Worm (Caenorhabditis elegans) whole organism, L1 larva: ENCODE data around the gene pho-1.

ENCODE experiments used
- C04F5.9 ChIP-seq: sonication (generic microtip); optimal IDR thresholded peaks from 2 replicates; lab custom pipeline; 2016; ENCODE audit warnings: missing genetic modification characterization, missing compliant biosample characterization
- C16A3.4 ChIP-seq: fragments of 150-350 bp; optimal IDR thresholded peaks from 2 replicates; lab custom pipeline; 2014; ENCODE audit warnings: missing biosample characterization, missing genetic modification characterization
- C34B4.2 ChIP-seq: sonication (generic microtip); optimal IDR thresholded peaks from 2 replicates; lab custom pipeline; 2017; ENCODE audit warnings: mild to moderate bottlenecking, missing genetic modification characterization, missing compliant biosample characterization
- aha-1 ChIP-seq: fragments of 150-350 bp; optimal IDR thresholded peaks from 2 replicates; lab custom pipeline; 2014; ENCODE audit warnings: missing biosample characterization, missing genetic modification characterization
- alr-1 ChIP-seq: fragments of 200-800 bp; sonication (Bioruptor generic); optimal IDR thresholded peaks from 2 replicates; lab custom pipeline; 2018; ENCODE audit warnings: borderline replicate concordance, mild to moderate bottlenecking, missing genetic modification characterization, missing compliant biosample characterization
- aly-2 ChIP-seq: fragments of 150-350 bp; optimal IDR thresholded peaks from 2 replicates; lab custom pipeline; 2014; ENCODE audit warnings: missing biosample characterization, missing genetic modification characterization
- ama-1 ChIP-seq: fragments of 150-350 bp; optimal IDR thresholded peaks from 2 replicates; lab custom pipeline; 2014
- ceh-82 ChIP-seq, 3 experiments: fragments of 150-350 bp in 1 of 3; sonication (generic microtip) in 2 of 3; optimal IDR thresholded peaks; 2 replicates each; lab custom pipeline; 2014 to 2017; ENCODE audit warnings: missing biosample characterization in 3 of 3, missing genetic modification characterization in 3 of 3
- ceh-88 ChIP-seq: fragments of 200-800 bp; sonication (Bioruptor generic); IDR thresholded peaks from 2 replicates; pipeline ENCODE4 v1.3.6; 2022; ENCODE audit warnings: missing genetic modification characterization, missing compliant biosample characterization
- dpl-1 ChIP-seq, 3 experiments: fragments of 150-350 bp in 2 of 3; sonication (generic microtip) in 1 of 3; optimal IDR thresholded peaks; 2 replicates each; lab custom pipeline; 2014 to 2017; ENCODE audit warnings: missing biosample characterization in 3 of 3, missing genetic modification characterization in 3 of 3, missing genetic modification reagents in 3 of 3
- dsc-1 ChIP-seq: sonication (generic microtip); optimal IDR thresholded peaks from 2 replicates; lab custom pipeline; 2016; ENCODE audit warnings: mild to moderate bottlenecking, missing genetic modification characterization, missing compliant biosample characterization
- efl-1 ChIP-seq, 4 experiments: fragments of 150-350 bp; optimal IDR thresholded peaks in 3 of 4; peaks in 1 of 4; 1 replicate in 1 of 4; 2 replicates in 3 of 4; lab custom pipeline; 2014; ENCODE audit warnings: missing biosample characterization in 2 of 4, missing genetic modification characterization in 2 of 4, missing genetic modification reagents in 2 of 4
- elt-2 ChIP-seq: sonication (generic microtip); optimal IDR thresholded peaks from 2 replicates; lab custom pipeline; 2016; ENCODE audit warnings: missing genetic modification characterization, mild to moderate bottlenecking, inconsistent platforms, missing compliant biosample characterization, missing genetic modification reagents
- elt-3 ChIP-seq, 6 experiments: fragments of 150-350 bp in 1 of 6; sonication (generic microtip); optimal IDR thresholded peaks; 2 replicates each; lab custom pipeline; 2017 to 2018; ENCODE audit warnings: missing biosample characterization in 6 of 6, missing genetic modification characterization in 6 of 6, inconsistent platforms in 1 of 6
- fkh-4 ChIP-seq: sonication (generic microtip); optimal IDR thresholded peaks from 2 replicates; lab custom pipeline; 2016; ENCODE audit warnings: missing compliant biosample characterization, missing genetic modification characterization, borderline replicate concordance
- fkh-8 ChIP-seq: sonication (generic microtip); optimal IDR thresholded peaks from 2 replicates; lab custom pipeline; 2016; ENCODE audit warnings: mild to moderate bottlenecking, missing genetic modification characterization, missing compliant biosample characterization
- grh-1 ChIP-seq: fragments of 200-800 bp; sonication (Bioruptor generic); IDR thresholded peaks from 2 replicates; pipeline ENCODE4 v1.3.6; 2022; ENCODE audit warnings: missing genetic modification reagents, missing genetic modification characterization, missing compliant biosample characterization
- hlh-17 ChIP-seq: fragments of 200-800 bp; sonication (Bioruptor generic); optimal IDR thresholded peaks from 2 replicates; lab custom pipeline; 2018; ENCODE audit warnings: missing genetic modification characterization, mild to moderate bottlenecking, missing compliant biosample characterization, moderate library complexity, borderline replicate concordance
- lin-14 ChIP-seq: fragments of 200-800 bp; sonication (Bioruptor generic); optimal IDR thresholded peaks from 2 replicates; lab custom pipeline; 2018; ENCODE audit warnings: mild to moderate bottlenecking, missing genetic modification characterization, moderate library complexity, missing compliant biosample characterization
- lin-15B ChIP-seq: fragments of 150-350 bp; sonication (generic microtip); optimal IDR thresholded peaks from 3 replicates; lab custom pipeline; 2014; ENCODE audit warnings: missing biosample characterization, missing genetic modification characterization
- lin-39 ChIP-seq: fragments of 150-350 bp; optimal IDR thresholded peaks from 2 replicates; lab custom pipeline; 2014; ENCODE audit warnings: missing biosample characterization, missing genetic modification reagents, missing genetic modification characterization
- mab-9 ChIP-seq: fragments of 200-800 bp; sonication (Bioruptor generic); IDR thresholded peaks from 2 replicates; pipeline ENCODE4 v1.3.6; 2022; ENCODE audit warnings: missing genetic modification reagents, missing genetic modification characterization, missing compliant biosample characterization
- mdl-1 ChIP-seq, 2 experiments: fragments of 150-350 bp; optimal IDR thresholded peaks; 2 replicates each; lab custom pipeline; 2014 to 2017; ENCODE audit warnings: missing biosample characterization in 2 of 2, missing genetic modification characterization in 2 of 2, inconsistent platforms in 1 of 2
- mef-2 ChIP-seq: fragments of 150-350 bp; optimal IDR thresholded peaks from 2 replicates; lab custom pipeline; 2014; ENCODE audit warnings: missing biosample characterization, missing genetic modification characterization
- nhr-11 ChIP-seq: fragments of 150-350 bp; optimal IDR thresholded peaks from 2 replicates; lab custom pipeline; 2014; ENCODE audit warnings: missing biosample characterization, missing genetic modification characterization
- nhr-12 ChIP-seq: sonication (generic microtip); optimal IDR thresholded peaks from 2 replicates; lab custom pipeline; 2017; ENCODE audit warnings: missing biosample characterization, missing genetic modification characterization
- nhr-20 ChIP-seq: sonication (generic microtip); optimal IDR thresholded peaks from 2 replicates; lab custom pipeline; 2016; ENCODE audit warnings: mild to moderate bottlenecking, missing genetic modification characterization, missing compliant biosample characterization
- nhr-76 ChIP-seq: sonication (generic microtip); optimal IDR thresholded peaks from 2 replicates; lab custom pipeline; 2017; ENCODE audit warnings: missing biosample characterization, missing genetic modification characterization
- nhr-84 ChIP-seq: sonication (generic microtip); optimal IDR thresholded peaks from 2 replicates; lab custom pipeline; 2017; ENCODE audit warnings: missing biosample characterization, missing genetic modification characterization
- nhr-85 ChIP-seq: sonication (generic microtip); peaks from one replicate; lab custom pipeline; 2016; ENCODE audit warnings: missing genetic modification characterization, inconsistent platforms, missing compliant biosample characterization
- nhr-90 ChIP-seq: sonication (generic microtip); optimal IDR thresholded peaks from 2 replicates; lab custom pipeline; 2016; ENCODE audit warnings: mild to moderate bottlenecking, missing genetic modification characterization, missing compliant biosample characterization; ENCODE audit not compliant: poor library complexity
- pag-3 ChIP-seq: sonication (generic microtip); optimal IDR thresholded peaks from 2 replicates; lab custom pipeline; 2017; ENCODE audit warnings: missing genetic modification characterization, mild to moderate bottlenecking, missing compliant biosample characterization, antibody characterized with exemption, borderline replicate concordance; ENCODE audit not compliant: insufficient read depth
- pqm-1 ChIP-seq: sonication (generic microtip); optimal IDR thresholded peaks from 3 replicates; lab custom pipeline; 2017; ENCODE audit warnings: missing biosample characterization, missing genetic modification characterization
- rnt-1 ChIP-seq: sonication (generic microtip); optimal IDR thresholded peaks from 2 replicates; lab custom pipeline; 2016; ENCODE audit warnings: mild to moderate bottlenecking, missing genetic modification characterization, moderate library complexity, missing compliant biosample characterization
- skn-1 ChIP-seq: fragments of 150-350 bp; optimal IDR thresholded peaks from 2 replicates; lab custom pipeline; 2014; ENCODE audit warnings: missing biosample characterization, missing genetic modification characterization
- snpc-4 ChIP-seq: fragments of 150-350 bp; optimal IDR thresholded peaks from 2 replicates; lab custom pipeline; 2014; ENCODE audit warnings: missing biosample characterization, missing genetic modification characterization
- snu-23 ChIP-seq: sonication (generic microtip); optimal IDR thresholded peaks from 2 replicates; lab custom pipeline; 2016; ENCODE audit warnings: missing genetic modification characterization, missing compliant biosample characterization
- sptf-1 ChIP-seq: fragments of 150-350 bp; optimal IDR thresholded peaks from 2 replicates; lab custom pipeline; 2014; ENCODE audit warnings: missing biosample characterization, missing genetic modification characterization
- tbx-2 ChIP-seq: sonication (generic microtip); optimal IDR thresholded peaks from 2 replicates; lab custom pipeline; 2016; ENCODE audit warnings: missing genetic modification characterization, missing compliant biosample characterization
- tlp-1 ChIP-seq: fragments of 150-350 bp; optimal IDR thresholded peaks from 2 replicates; lab custom pipeline; 2014; ENCODE audit warnings: missing biosample characterization, missing genetic modification characterization
- unc-130 ChIP-seq: fragments of 150-350 bp; optimal IDR thresholded peaks from 2 replicates; lab custom pipeline; 2017; ENCODE audit warnings: missing biosample characterization, missing genetic modification characterization, inconsistent platforms
- unc-30 ChIP-seq: sonication (generic microtip); optimal IDR thresholded peaks from 2 replicates; lab custom pipeline; 2017; ENCODE audit warnings: missing biosample characterization, missing genetic modification characterization
- unc-62 ChIP-seq: fragments of 150-350 bp; optimal IDR thresholded peaks from 2 replicates; lab custom pipeline; 2014; ENCODE audit warnings: missing biosample characterization, missing genetic modification reagents, missing genetic modification characterization
- unc-98 ChIP-seq: fragments of 200-800 bp; sonication (Bioruptor generic); IDR thresholded peaks from 2 replicates; pipeline ENCODE4 v1.3.6; 2022; ENCODE audit warnings: missing genetic modification characterization, missing compliant biosample characterization
- vab-15 ChIP-seq: sonication (generic microtip); optimal IDR thresholded peaks from 2 replicates; lab custom pipeline; 2017; ENCODE audit warnings: missing genotype, mild to moderate bottlenecking, missing genetic modification characterization, missing compliant biosample characterization
- xbp-1 ChIP-seq: sonication (generic microtip); optimal IDR thresholded peaks from 2 replicates; lab custom pipeline; 2016; ENCODE audit warnings: missing genetic modification characterization, missing compliant biosample characterization
- zag-1 ChIP-seq: fragments of 150-350 bp; optimal IDR thresholded peaks from 2 replicates; lab custom pipeline; 2014; ENCODE audit warnings: missing biosample characterization, missing genetic modification characterization
- zip-4 ChIP-seq: fragments of 200-800 bp; sonication (Bioruptor generic); optimal IDR thresholded peaks from 2 replicates; lab custom pipeline; 2018; ENCODE audit warnings: mild to moderate bottlenecking, missing genetic modification characterization, moderate library complexity, missing compliant biosample characterization
- ztf-11 ChIP-seq, 2 experiments: sonication (generic microtip); optimal IDR thresholded peaks; 2 replicates each; lab custom pipeline; 2016 to 2017; ENCODE audit warnings: missing genetic modification characterization in 2 of 2, missing biosample characterization in 1 of 2, missing compliant biosample characterization in 1 of 2

The pho-1 gene

ce11 chrII:5281137-5281536, 45.5 kb upstream of the pho-1 start (continued):
- TF ChIP-seq mdl-1 (tag; optimal IDR thresholded peaks at IDR 0.05; lab: Kevin White, UChicago) = no peak
- no peak for TF ChIP-seq fkh-4
- TF ChIP-seq dpl-1 (GFP tag; optimal IDR thresholded peaks at IDR 0.05; lab: Kevin White, UChicago) = no peak
- no peak for TF ChIP-seq ztf-11 (tag; optimal IDR thresholded peaks at IDR 0.05; lab: Kevin White, UChicago)
- peak; percentile 56 for TF ChIP-seq elt-2 (tag; lab: Kevin White, UChicago)
- no peak for TF ChIP-seq lin-39
- TF ChIP-seq tbx-2 (tag; lab: Kevin White, UChicago) = no peak
- TF ChIP-seq unc-98 = no peak
- TF ChIP-seq hlh-17 (GFP tag; lab: Kevin White, UChicago) = no peak
- no peak for TF ChIP-seq aha-1 (tag; lab: Kevin White, UChicago)
- TF ChIP-seq nhr-12 = no peak
- TF ChIP-seq zag-1 (tag; lab: Kevin White, UChicago) = no peak
- TF ChIP-seq, all 84 proteins: peak for 10

ce11 chrII:5277780-5278179, 42.1 kb upstream of the pho-1 start:
- TF ChIP-seq snpc-4 (no peak), ama-1 (lab: Kevin White, UChicago) (peak; percentile 28), hlh-17 (GFP tag; lab: Kevin White, UChicago) (no peak), C16A3.4 (tag; lab: Kevin White, UChicago) (no peak), elt-2 (tag; lab: Kevin White, UChicago) (peak; percentile 22), efl-1 (optimal IDR thresholded peaks at IDR 0.05; lab: Kevin White, UChicago) (no peak), efl-1 (GFP tag; optimal IDR thresholded peaks at IDR 0.05 in 1 of 2; lab: Kevin White, UChicago) (no peak)
- TF ChIP-seq, all 84 proteins: peak for 2

- TF ChIP-seq nhr-20 (tag; lab: Kevin White, UChicago) (no peak), sptf-1 (tag; lab: Kevin White, UChicago) (no peak), C34B4.2 (no peak), nhr-11 (tag; lab: Kevin White, UChicago) (no peak), elt-3 (tag; optimal IDR thresholded peaks at IDR 0.05; lab: Kevin White, UChicago) (no peak), unc-62 (GFP tag; lab: Kevin White, UChicago) (no peak), lin-14 (GFP tag; lab: Kevin White, UChicago) (peak; percentile 90), ceh-88 (GFP tag; lab: Robert Waterston, UW) (no peak), fkh-8 (tag; lab: Kevin White, UChicago) (peak; percentile 37), nhr-84 (no peak), rnt-1 (tag; lab: Kevin White, UChicago) (no peak), ceh-82 (tag; optimal IDR thresholded peaks at IDR 0.05; lab: Kevin White, UChicago) (peak in 1 of 3 experiments; percentile 19), grh-1 (no peak), tlp-1 (no peak), zip-4 (GFP tag; lab: Kevin White, UChicago) (no peak), nhr-90 (tag; lab: Kevin White, UChicago) (no peak), efl-1 (optimal IDR thresholded peaks at IDR 0.05; lab: Kevin White, UChicago) (no peak), efl-1 (GFP tag; optimal IDR thresholded peaks at IDR 0.05 in 1 of 2; lab: Kevin White, UChicago) (no peak), lin-15B (tag; lab: Kevin White, UChicago) (no peak), unc-130 (tag; lab: Kevin White, UChicago) (no peak), unc-30 (tag; lab: Kevin White, UChicago) (no peak), nhr-76 (no peak), dpl-1 (GFP tag; optimal IDR thresholded peaks at IDR 0.05; lab: Kevin White, UChicago) (no peak), unc-98 (no peak), xbp-1 (tag; lab: Kevin White, UChicago) (no peak), skn-1 (tag; lab: Kevin White, UChicago) (no peak), hlh-17 (GFP tag; lab: Kevin White, UChicago) (no peak), nhr-85 (no peak), mab-9 (GFP tag; lab: Robert Waterston, UW) (no peak), pag-3 (tag; lab: Kevin White, UChicago) (no peak), C04F5.9 (no peak), pqm-1 (tag; lab: Kevin White, UChicago) (no peak), snpc-4 (no peak), mef-2 (tag; lab: Kevin White, UChicago) (no peak), vab-15 (no peak), aly-2 (tag; lab: Kevin White, UChicago) (no peak), snu-23 (GFP tag; lab: Kevin White, UChicago) (peak; percentile 6), alr-1 (no peak), dsc-1 (tag; lab: Kevin White, UChicago) (no peak)
These were observed 41.1 kb upstream of the pho-1 start for ce11 chrII:5276736-5277135.
